Worm (Caenorhabditis elegans): ENCODE results near the gene arrd-1.

arrd-1 gene

DNA sequence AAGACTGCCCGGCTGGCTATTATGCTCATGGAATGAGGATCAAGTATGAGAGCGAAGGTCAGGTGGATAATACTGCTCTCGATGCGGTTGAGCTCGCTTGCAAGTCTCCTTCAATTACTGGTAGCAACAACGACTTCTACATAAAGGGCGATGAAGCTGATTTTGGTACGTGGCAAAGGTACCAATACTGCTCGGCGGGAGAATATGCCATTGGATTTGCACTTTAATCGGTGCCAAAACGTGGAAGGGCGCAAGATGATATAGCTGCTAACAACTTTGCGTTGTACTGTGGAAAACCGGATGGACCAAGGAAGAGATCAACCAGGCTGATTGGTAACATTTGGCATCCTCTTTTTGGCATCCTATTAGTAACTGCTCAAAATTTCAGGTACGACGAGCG, 40.6 kb downstream of the arrd-1 start:
- TF ChIP-seq nhr-28 (tag; optimal IDR thresholded peaks at IDR 0.05): no peak
- TF ChIP-seq pha-4 (tag; optimal IDR thresholded peaks at IDR 0.05): no peak
- no peak for TF ChIP-seq unc-120 (tag; optimal IDR thresholded peaks at IDR 0.05; ENCODE audit: poor library complexity, severe bottlenecking)
- no peak for TF ChIP-seq tbx-8 (GFP tag; optimal IDR thresholded peaks at IDR 0.05)
- TF ChIP-seq sptf-1 (tag; optimal IDR thresholded peaks at IDR 0.05): no peak
- TF ChIP-seq sem-2 (GFP tag; optimal IDR thresholded peaks at IDR 0.05): no peak
- no peak for TF ChIP-seq nhr-2 (tag; optimal IDR thresholded peaks at IDR 0.05)
- no peak for TF ChIP-seq mep-1 (tag; optimal IDR thresholded peaks at IDR 0.05)
- TF ChIP-seq lsy-2 (tag; optimal IDR thresholded peaks at IDR 0.05): no peak
- TF ChIP-seq mab-5 (tag; optimal IDR thresholded peaks at IDR 0.05): no peak
- no peak for TF ChIP-seq bed-3 (GFP tag; optimal IDR thresholded peaks at IDR 0.05)
- TF ChIP-seq hlh-1 (tag; optimal IDR thresholded peaks at IDR 0.05): no peak
- no peak for TF ChIP-seq ceh-83 (GFP tag; optimal IDR thresholded peaks at IDR 0.05)
- no peak for TF ChIP-seq blmp-1 (tag; optimal IDR thresholded peaks at IDR 0.05)
- no peak for TF ChIP-seq zip-8 (tag; optimal IDR thresholded peaks at IDR 0.05)
- no peak for TF ChIP-seq ces-1 (GFP tag; optimal IDR thresholded peaks at IDR 0.05)

ce11 chrII:671025-671424, 43.7 kb downstream of the arrd-1 start, which contains the start of gene sri-46:
Gene sri-46 (minus strand): TSS chrII:671125.
- TF ChIP-seq unc-39 (tag; optimal IDR thresholded peaks at IDR 0.05) (no peak), nhr-76 (tag; optimal IDR thresholded peaks at IDR 0.05) (no peak), pha-4 (tag; optimal IDR thresholded peaks at IDR 0.05) (no peak), M03D4.4 (tag; optimal IDR thresholded peaks at IDR 0.05) (no peak), ztf-11 (tag; optimal IDR thresholded peaks at IDR 0.05) (no peak), ces-1 (GFP tag; optimal IDR thresholded peaks at IDR 0.05) (no peak), mab-5 (tag; optimal IDR thresholded peaks at IDR 0.05) (no peak)

DNA sequence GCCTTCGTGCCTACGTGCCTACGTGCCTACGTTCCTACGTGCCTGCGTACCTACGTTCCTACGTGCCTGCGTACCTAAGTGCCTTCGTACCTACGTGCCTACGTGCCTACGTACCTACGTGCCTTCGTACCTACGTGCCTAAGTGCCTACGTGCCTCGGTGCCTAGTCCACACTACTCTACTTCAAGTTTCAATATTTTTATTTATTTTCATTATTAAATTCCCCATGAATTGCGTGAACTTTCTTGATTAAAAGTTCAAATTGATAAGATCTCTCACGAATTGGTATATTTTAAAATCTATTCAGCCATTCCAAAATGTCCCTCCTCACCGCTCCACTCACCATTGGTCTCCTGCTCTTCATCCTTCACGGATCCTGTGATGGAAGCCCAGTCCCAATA, 46.8 kb downstream of the arrd-1 start, which contains the start of gene Y39F10C.3:
TSS of gene Y39F10C.3 (plus strand) at position 301 of the 400 bp plus-strand sequence.
- no peak for TF ChIP-seq elt-3 (tag; optimal IDR thresholded peaks at IDR 0.05)
- no peak for TF ChIP-seq unc-120 (tag; optimal IDR thresholded peaks at IDR 0.05; ENCODE audit: poor library complexity, severe bottlenecking)
- TF ChIP-seq mep-1 (tag; optimal IDR thresholded peaks at IDR 0.05): no peak
- no peak for TF ChIP-seq nhr-237 (tag; optimal IDR thresholded peaks at IDR 0.05)
- no peak for TF ChIP-seq nhr-28 (tag; optimal IDR thresholded peaks at IDR 0.05)
- no peak for TF ChIP-seq elt-1 (tag; optimal IDR thresholded peaks at IDR 0.05; ENCODE audit: borderline replicate concordance, insufficient read depth)
- TF ChIP-seq M03D4.4 (tag; optimal IDR thresholded peaks at IDR 0.05): no peak
- no peak for TF ChIP-seq unc-39 (tag; optimal IDR thresholded peaks at IDR 0.05)
- no peak for TF ChIP-seq nhr-12 (tag; optimal IDR thresholded peaks at IDR 0.05)

- no peak for TF ChIP-seq nhr-28 (tag; optimal IDR thresholded peaks at IDR 0.05)
- TF ChIP-seq nhr-237 (tag; optimal IDR thresholded peaks at IDR 0.05): no peak
- TF ChIP-seq ceh-39 (tag; optimal IDR thresholded peaks at IDR 0.05): no peak
- no peak for TF ChIP-seq flh-1 (GFP tag; optimal IDR thresholded peaks at IDR 0.05)
Observed at ce11 chrII:675303-675702, 48.0 kb downstream of the arrd-1 start, which contains the start of gene Y39F10C.1. Gene Y39F10C.1 (plus strand): TSS chrII:675603.

DNA sequence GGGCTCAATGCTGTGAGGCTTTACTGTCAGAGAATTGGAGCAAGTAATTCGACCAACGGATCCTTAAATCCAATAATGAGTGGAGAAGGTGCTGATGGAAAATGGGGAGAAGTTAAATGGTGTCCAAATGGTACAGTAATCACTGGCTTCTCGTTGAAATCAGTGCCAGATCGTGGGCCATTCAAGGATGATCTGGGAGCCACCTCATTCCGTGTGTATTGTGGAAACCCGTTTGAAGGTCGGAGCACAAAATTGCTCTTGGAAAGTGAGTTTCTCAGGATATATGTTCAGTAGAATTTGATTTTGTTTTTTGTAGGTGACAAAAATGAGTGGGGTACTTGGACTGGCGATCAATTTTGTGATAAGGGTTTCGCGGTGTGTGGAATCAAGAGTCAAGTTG, 48.5 kb downstream of the arrd-1 start:
- TF ChIP-seq ceh-83 (GFP tag; optimal IDR thresholded peaks at IDR 0.05) (no peak), ham-2 (GFP tag; optimal IDR thresholded peaks at IDR 0.05) (no peak), blmp-1 (tag; optimal IDR thresholded peaks at IDR 0.05) (no peak), ceh-43 (GFP tag; optimal IDR thresholded peaks at IDR 0.05) (no peak), unc-62 (GFP tag; optimal IDR thresholded peaks at IDR 0.05) (no peak), hlh-1 (tag; optimal IDR thresholded peaks at IDR 0.05) (no peak)
